Worm (Caenorhabditis elegans) whole organism, L4 larva: Measurements from ENCODE around the gene kap-1.
A peak's percentile ranks its signal among the peaks of the same experiment; 100 is the strongest.

Source experiments
- Y48G9A.11 ChIP-seq: fragments of 200-800 bp; sonication (Bioruptor generic); IDR thresholded peaks from 2 replicates; pipeline ENCODE4 v1.3.6; 2022; ENCODE audit warnings: missing genetic modification reagents, missing genetic modification characterization, missing compliant biosample characterization
- daf-16 ChIP-seq, 3 experiments: sonication (generic microtip); optimal IDR thresholded peaks; 2 replicates each; lab custom pipeline; 2016 to 2017; ENCODE audit warnings: missing genetic modification characterization in 3 of 3, missing genetic modification reagents in 3 of 3, mild to moderate bottlenecking in 2 of 3, missing compliant biosample characterization in 2 of 3, missing biosample characterization in 1 of 3, moderate library complexity in 1 of 3
- fos-1 ChIP-seq: fragments of 150-350 bp; optimal IDR thresholded peaks from 2 replicates; lab custom pipeline; 2014; ENCODE audit warnings: missing biosample characterization, missing genetic modification characterization
- gei-8 ChIP-seq: fragments of 200-800 bp; sonication (Bioruptor generic); optimal IDR thresholded peaks from 2 replicates; lab custom pipeline; 2018; ENCODE audit warnings: mild to moderate bottlenecking, missing genetic modification characterization, missing compliant biosample characterization
- hlh-11 ChIP-seq: fragments of 200-800 bp; sonication (Bioruptor generic); optimal IDR thresholded peaks from 2 replicates; lab custom pipeline; 2018; ENCODE audit warnings: mild to moderate bottlenecking, missing genetic modification characterization, missing compliant biosample characterization
- jun-1 ChIP-seq: fragments of 150-350 bp; optimal IDR thresholded peaks from 2 replicates; lab custom pipeline; 2014; ENCODE audit warnings: missing biosample characterization, missing genetic modification reagents, missing genetic modification characterization
- lin-29 ChIP-seq: fragments of 200-800 bp; sonication (Bioruptor generic); IDR thresholded peaks from 2 replicates; pipeline ENCODE4 v1.3.6; 2022; ENCODE audit warnings: missing genetic modification reagents, missing genetic modification characterization, missing compliant biosample characterization
- mdt-29 ChIP-seq: fragments of 200-800 bp; sonication (Bioruptor generic); IDR thresholded peaks from 2 replicates; pipeline ENCODE4 v1.3.6; 2022; ENCODE audit warnings: missing genetic modification reagents, missing genetic modification characterization, missing compliant biosample characterization
- nhr-25 ChIP-seq: sonication (generic microtip); optimal IDR thresholded peaks from 2 replicates; lab custom pipeline; 2017; ENCODE audit warnings: missing genetic modification characterization, mild to moderate bottlenecking, missing compliant biosample characterization, antibody characterized with exemption, moderate library complexity, borderline replicate concordance; ENCODE audit not compliant: insufficient read depth
- nhr-28 ChIP-seq: fragments of 150-350 bp; optimal IDR thresholded peaks from 2 replicates; lab custom pipeline; 2014; ENCODE audit warnings: missing biosample characterization, missing genetic modification characterization
- pha-4 ChIP-seq, 2 experiments: fragments of 150-350 bp in 1 of 2; fragments of 200-800 bp in 1 of 2; sonication (Bioruptor generic) in 1 of 2; IDR thresholded peaks in 1 of 2; optimal IDR thresholded peaks in 1 of 2; 2 replicates each; pipeline versions ENCODE4 v1.3.6 to Lab custom; 2014 to 2022; ENCODE audit warnings: missing genetic modification characterization in 2 of 2, missing genetic modification reagents in 2 of 2, missing biosample characterization in 1 of 2, missing compliant biosample characterization in 1 of 2
- pqm-1 ChIP-seq: sonication (generic microtip); optimal IDR thresholded peaks from 2 replicates; lab custom pipeline; 2017; ENCODE audit warnings: missing biosample characterization, missing genetic modification characterization
- unc-62 ChIP-seq, 3 experiments: fragments of 150-350 bp in 1 of 3; sonication (generic microtip); optimal IDR thresholded peaks in 2 of 3; peaks in 1 of 3; 1 replicate in 1 of 3; 2 replicates in 2 of 3; lab custom pipeline; 2014 to 2017; ENCODE audit warnings: missing biosample characterization in 3 of 3, missing genetic modification characterization in 3 of 3, missing genetic modification reagents in 3 of 3, missing genotype in 1 of 3
- zag-1 ChIP-seq: fragments of 150-350 bp; optimal IDR thresholded peaks from 2 replicates; lab custom pipeline; 2014; ENCODE audit warnings: missing biosample characterization, missing genetic modification characterization

- no peak for TF ChIP-seq unc-62 (GFP tag; optimal IDR thresholded peaks at IDR 0.05 in 1 of 2; lab: Kevin White, UChicago)
- TF ChIP-seq unc-62 (tag; optimal IDR thresholded peaks at IDR 0.05; lab: Kevin White, UChicago), result no peak
- TF ChIP-seq zag-1, result no peak
- TF ChIP-seq jun-1 (tag; lab: Kevin White, UChicago), result no peak
- TF ChIP-seq mdt-29 (GFP tag; lab: Robert Waterston, UW), result 0 out of 2 replicates have a peak, but pooled peaks have one; percentile 35
- TF ChIP-seq gei-8, result no peak
- no peak for TF ChIP-seq nhr-25 (tag; lab: Kevin White, UChicago)
- peak; percentile 44 for TF ChIP-seq nhr-28 (tag; lab: Kevin White, UChicago)
- no peak for TF ChIP-seq fos-1
- no peak for TF ChIP-seq lin-29
- TF ChIP-seq pqm-1 (tag; lab: Kevin White, UChicago), result peak; percentile 24
- peak; percentile 66 for TF ChIP-seq hlh-11 (tag; lab: Kevin White, UChicago)
- peak in 1 of 2 experiments; percentile 18 for TF ChIP-seq daf-16 (GFP tag; optimal IDR thresholded peaks at IDR 0.05; lab: Kevin White, UChicago)
- no peak for TF ChIP-seq daf-16 (tag; optimal IDR thresholded peaks at IDR 0.05; lab: Kevin White, UChicago)
- peak; percentile 58; the same call in 1 of the 2 replicates for TF ChIP-seq Y48G9A.11 (GFP tag; lab: Robert Waterston, UW)
- peak; percentile 61; the same call in 1 of the 2 replicates for TF ChIP-seq pha-4 (GFP tag; IDR thresholded peaks at IDR 0.05; lab: Robert Waterston, UW)
- no peak for TF ChIP-seq pha-4 (tag; optimal IDR thresholded peaks at IDR 0.05; lab: Kevin White, UChicago)
Measured at ce11 chrIII:7387359-7387758, 48.7 kb downstream of the kap-1 start.
